Worm (Caenorhabditis elegans): ENCODE data around the gene rip-1.

The rip-1 gene

ce11 chrIII:10248441-10249137 lies 10.0 kb downstream of the rip-1 start, which contains the start of the genes div-1 and cor-1 (continued):
- TF ChIP-seq ceh-48 (tag; optimal IDR thresholded peaks at IDR 0.05) (no peak), unc-86 (tag; optimal IDR thresholded peaks at IDR 0.05) (no peak), T23F11.4 (GFP tag; optimal IDR thresholded peaks at IDR 0.05) (no peak), hlh-8 (tag; optimal IDR thresholded peaks at IDR 0.05) (peak; percentile 4), ceh-14 (tag; optimal IDR thresholded peaks at IDR 0.05) (no peak), hlh-13 (GFP tag; optimal IDR thresholded peaks at IDR 0.05) (no peak), sdc-2 (tag; optimal IDR thresholded peaks at IDR 0.05) (no peak), ttx-3 (tag; optimal IDR thresholded peaks at IDR 0.05) (no peak), hlh-15 (tag; optimal IDR thresholded peaks at IDR 0.05) (no peak), ceh-18 (tag; optimal IDR thresholded peaks at IDR 0.05) (peak; percentile 76), ceh-9 (tag; optimal IDR thresholded peaks at IDR 0.05) (no peak), mec-3 (tag; optimal IDR thresholded peaks at IDR 0.05; ENCODE audit: borderline replicate concordance) (no peak), tbx-2 (tag; optimal IDR thresholded peaks at IDR 0.05) (peak; percentile 56)

- no peak for TF ChIP-seq tbx-7 (tag; optimal IDR thresholded peaks at IDR 0.05)
- TF ChIP-seq mec-3 (tag; optimal IDR thresholded peaks at IDR 0.05; ENCODE audit: borderline replicate concordance), result no peak
- TF ChIP-seq gmeb-2 (tag; optimal IDR thresholded peaks at IDR 0.05), result no peak
- TF ChIP-seq ama-1 (optimal IDR thresholded peaks at IDR 0.05), result no peak
- TF ChIP-seq hlh-15 (tag; optimal IDR thresholded peaks at IDR 0.05), result no peak
- no peak for TF ChIP-seq T23F11.4 (GFP tag; optimal IDR thresholded peaks at IDR 0.05)
- TF ChIP-seq hlh-6 (tag; optimal IDR thresholded peaks at IDR 0.05), result no peak
- no peak for TF ChIP-seq rnt-1 (tag; optimal IDR thresholded peaks at IDR 0.05)
- TF ChIP-seq madf-2 (tag; optimal IDR thresholded peaks at IDR 0.05), result no peak
- no peak for TF ChIP-seq pha-2 (tag; optimal IDR thresholded peaks at IDR 0.05)
- TF ChIP-seq pag-3 (tag; optimal IDR thresholded peaks at IDR 0.05; ENCODE audit: borderline replicate concordance), result no peak
- TF ChIP-seq Y22D7AL.16 (tag; optimal IDR thresholded peaks at IDR 0.05), result no peak
These were observed 14.5 kb downstream of the rip-1 start for ce11 chrIII:10244013-10244412.

- TF ChIP-seq ceh-45 (GFP tag; IDR thresholded peaks at IDR 0.05) (no peak), tbx-2 (tag; optimal IDR thresholded peaks at IDR 0.05) (no peak), fkh-10 (GFP tag; optimal IDR thresholded peaks at IDR 0.05) (no peak), eyg-1 (tag; optimal IDR thresholded peaks at IDR 0.05) (no peak), ceh-6 (GFP tag; optimal IDR thresholded peaks at IDR 0.05) (no peak), hlh-15 (tag; optimal IDR thresholded peaks at IDR 0.05) (no peak), ceh-34 (tag; optimal IDR thresholded peaks at IDR 0.05) (no peak), hlh-13 (GFP tag; optimal IDR thresholded peaks at IDR 0.05) (no peak), ceh-24 (tag; optimal IDR thresholded peaks at IDR 0.05) (no peak), dve-1 (tag; optimal IDR thresholded peaks at IDR 0.05) (no peak), fax-1 (tag; optimal IDR thresholded peaks at IDR 0.05) (no peak)
These were observed 17.2 kb downstream of the rip-1 start for ce11 chrIII:10241332-10241829.

- no peak for TF ChIP-seq nhr-11 (tag; optimal IDR thresholded peaks at IDR 0.05)
- no peak for TF ChIP-seq zip-5 (tag; optimal IDR thresholded peaks at IDR 0.05)
- no peak for TF ChIP-seq pag-3 (tag; optimal IDR thresholded peaks at IDR 0.05; ENCODE audit: borderline replicate concordance)
- TF ChIP-seq ceh-6 (GFP tag; optimal IDR thresholded peaks at IDR 0.05), result no peak
- no peak for TF ChIP-seq pax-1 (tag; optimal IDR thresholded peaks at IDR 0.05)
These were observed 18.5 kb downstream of the rip-1 start for ce11 chrIII:10240073-10240472.

- TF ChIP-seq ceh-6 (GFP tag; optimal IDR thresholded peaks at IDR 0.05) (no peak), unc-55 (GFP tag; optimal IDR thresholded peaks at IDR 0.05) (no peak), dmd-4 (tag; optimal IDR thresholded peaks at IDR 0.05; ENCODE audit: borderline replicate concordance) (no peak), nhr-232 (tag; optimal IDR thresholded peaks at IDR 0.05) (no peak), C08G9.2 (tag; optimal IDR thresholded peaks at IDR 0.05) (no peak), hlh-15 (tag; optimal IDR thresholded peaks at IDR 0.05) (no peak), hlh-13 (GFP tag; optimal IDR thresholded peaks at IDR 0.05) (no peak), ceh-48 (tag; optimal IDR thresholded peaks at IDR 0.05) (no peak), ceh-34 (tag; optimal IDR thresholded peaks at IDR 0.05) (no peak), pat-9 (tag; optimal IDR thresholded peaks at IDR 0.05) (no peak), odd-2 (tag; optimal IDR thresholded peaks at IDR 0.05) (no peak), rnt-1 (tag; optimal IDR thresholded peaks at IDR 0.05) (no peak), ref-2 (tag; optimal IDR thresholded peaks at IDR 0.05) (no peak), unc-42 (tag; optimal IDR thresholded peaks at IDR 0.05) (no peak), zip-5 (tag; optimal IDR thresholded peaks at IDR 0.05) (no peak)
These were observed 19.9 kb downstream of the rip-1 start, which contains the start of gene Y70G10A.3 for ce11 chrIII:10238448-10239154. Y70G10A.3 (plus strand) TSS chrIII:10239104.
